Worm (Caenorhabditis elegans) whole organism, midembryonic: ENCODE measurements around the gene F49E11.2.

Experiments
- T22C8.4 ChIP-seq: fragments of 200-800 bp; sonication (Bioruptor generic); IDR thresholded peaks from 2 replicates; pipeline ENCODE4 v1.3.6; 2022; ENCODE audit warnings: missing genetic modification characterization, missing compliant biosample characterization
- flt-1 ChIP-seq: fragments of 200-800 bp; sonication (Bioruptor generic); IDR thresholded peaks from 2 replicates; pipeline ENCODE4 v1.3.6; 2022; ENCODE audit warnings: missing genetic modification characterization, missing compliant biosample characterization
- ref-1 ChIP-seq: fragments of 200-800 bp; sonication (Bioruptor generic); conservative IDR thresholded peaks from 2 replicates; pipeline ENCODE4 v1.3.6; 2022; ENCODE audit warnings: missing genetic modification reagents, missing genetic modification characterization, missing compliant biosample characterization

ce11 chrIV:13077694-13078093 is 38.9 kb upstream of the F49E11.2 start:
- TF ChIP-seq T22C8.4 (no peak), flt-1 (GFP tag; lab: Robert Waterston, UW) (no peak), ref-1 (GFP tag; lab: Robert Waterston, UW) (no peak)
